Fruit fly (Drosophila melanogaster) whole organism, embryonic: ENCODE results near the gene D12.

ENCODE experiments used
- Awh ChIP-seq: fragments of 200-800 bp; sonication (Bioruptor generic); IDR thresholded peaks from 2 replicates; pipeline ENCODE4, ENCODE4 v1.3.6; 2022; ENCODE audit warnings: missing biosample characterization, missing genetic modification characterization
- CG1024 ChIP-seq: fragments of 200-800 bp; sonication (Bioruptor generic); IDR thresholded peaks from 2 replicates; pipeline ENCODE4 v1.3.6; 2022; ENCODE audit warnings: missing biosample characterization, missing genetic modification characterization
- CG11398 ChIP-seq: fragments of 200-800 bp; sonication (Bioruptor generic); optimal IDR thresholded peaks from 2 replicates; lab custom pipeline; 2016; ENCODE audit warnings: missing biosample characterization, missing genetic modification characterization
- CG12744 ChIP-seq: fragments of 200-800 bp; sonication (Bioruptor generic); optimal IDR thresholded peaks from 2 replicates; lab custom pipeline; 2016; ENCODE audit warnings: missing biosample characterization, missing genetic modification characterization
- CG13624 ChIP-seq: fragments of 200-800 bp; sonication (Bioruptor generic); optimal IDR thresholded peaks from 2 replicates; lab custom pipeline; 2016; ENCODE audit warnings: missing biosample characterization, missing genetic modification characterization
- CG13894 ChIP-seq: fragments of 200-800 bp; sonication (Bioruptor generic); optimal IDR thresholded peaks from 3 replicates; lab custom pipeline; 2018; ENCODE audit warnings: missing biosample characterization, mild to moderate bottlenecking, missing genetic modification characterization, moderate library complexity
- CG14050 ChIP-seq: fragments of 200-800 bp; sonication (Bioruptor generic); IDR thresholded peaks from 3 replicates; pipeline ENCODE4 v1.3.6; 2022; ENCODE audit warnings: missing biosample characterization, missing genetic modification characterization
- CG17385 ChIP-seq: fragments of 200-800 bp; sonication (Bioruptor generic); optimal IDR thresholded peaks from 3 replicates; lab custom pipeline; 2018; ENCODE audit warnings: missing biosample characterization, mild to moderate bottlenecking, missing genetic modification characterization
- CG17612 ChIP-seq: fragments of 200-800 bp; sonication (Bioruptor generic); IDR thresholded peaks from 2 replicates; pipeline ENCODE4 v1.3.6; 2022; ENCODE audit warnings: missing biosample characterization, missing genetic modification characterization
- CG17912 ChIP-seq: fragments of 200-800 bp; sonication (Bioruptor generic); optimal IDR thresholded peaks from 2 replicates; lab custom pipeline; 2018; ENCODE audit warnings: missing biosample characterization, mild to moderate bottlenecking, missing genetic modification characterization
- CG2678 ChIP-seq: fragments of 200-800 bp; sonication (Bioruptor generic); optimal IDR thresholded peaks from 3 replicates; lab custom pipeline; 2019; ENCODE audit warnings: missing biosample characterization, mild to moderate bottlenecking, missing genetic modification characterization, moderate library complexity
- CG2875 ChIP-seq: fragments of 200-800 bp; sonication (Bioruptor generic); optimal IDR thresholded peaks from 2 replicates; lab custom pipeline; 2017; ENCODE audit warnings: missing biosample characterization, mild to moderate bottlenecking, missing genetic modification characterization, missing genetic modification reagents
- CG30431 ChIP-seq: fragments of 200-800 bp; sonication (Bioruptor generic); optimal IDR thresholded peaks from 2 replicates; lab custom pipeline; 2017; ENCODE audit warnings: missing biosample characterization, missing genetic modification characterization
- CG31388 ChIP-seq: fragments of 200-800 bp; sonication (Bioruptor generic); optimal IDR thresholded peaks from 2 replicates; lab custom pipeline; 2016; ENCODE audit warnings: missing biosample characterization, missing genetic modification characterization
- CG32772 ChIP-seq: fragments of 200-800 bp; sonication (Bioruptor generic); IDR thresholded peaks from 2 replicates; pipeline ENCODE4 v1.3.6; 2022; ENCODE audit warnings: missing biosample characterization, missing genetic modification characterization
- CG4854 ChIP-seq: fragments of 200-800 bp; sonication (Bioruptor generic); optimal IDR thresholded peaks from 2 replicates; lab custom pipeline; 2016; ENCODE audit warnings: missing biosample characterization, missing genetic modification characterization, inconsistent platforms
- CG6272 ChIP-seq: fragments of 200-800 bp; sonication (Bioruptor generic); IDR thresholded peaks from 2 replicates; pipeline ENCODE4 v1.3.6; 2022; ENCODE audit warnings: missing biosample characterization, missing genetic modification characterization
- CG8388 ChIP-seq: fragments of 200-800 bp; sonication (Bioruptor generic); optimal IDR thresholded peaks from 2 replicates; lab custom pipeline; 2019; ENCODE audit warnings: missing biosample characterization, mild to moderate bottlenecking, missing genetic modification characterization, moderate library complexity
- CG8924 ChIP-seq: fragments of 200-800 bp; optimal IDR thresholded peaks from 3 replicates; lab custom pipeline; 2019; ENCODE audit warnings: missing biosample characterization, mild to moderate bottlenecking, missing genetic modification characterization, moderate library complexity
- CG9609 ChIP-seq: fragments of 200-800 bp; sonication (Bioruptor generic); optimal IDR thresholded peaks from 3 replicates; lab custom pipeline; 2016; ENCODE audit warnings: missing biosample characterization, missing genetic modification characterization
- CoRest ChIP-seq: fragments of 200-800 bp; sonication (Bioruptor generic); optimal IDR thresholded peaks from 3 replicates; lab custom pipeline; 2018; ENCODE audit warnings: missing biosample characterization, mild to moderate bottlenecking, missing genetic modification characterization, moderate library complexity
- E2f2 ChIP-seq: fragments of 200-800 bp; sonication (Bioruptor generic); IDR thresholded peaks from 2 replicates; pipeline ENCODE4 v1.3.6; 2022; ENCODE audit warnings: missing biosample characterization, missing genetic modification characterization
- Elba2 ChIP-seq: fragments of 200-800 bp; sonication (Bioruptor generic); optimal IDR thresholded peaks from 3 replicates; lab custom pipeline; 2016; ENCODE audit warnings: missing biosample characterization, missing genetic modification characterization
- Fer1 ChIP-seq: fragments of 200-800 bp; sonication (Bioruptor generic); optimal IDR thresholded peaks from 2 replicates; lab custom pipeline; 2017; ENCODE audit warnings: missing biosample characterization, mild to moderate bottlenecking, missing genetic modification characterization
- HLH54F ChIP-seq: fragments of 200-800 bp; sonication (Bioruptor generic); optimal IDR thresholded peaks from 3 replicates; lab custom pipeline; 2016; ENCODE audit warnings: missing biosample characterization, missing genetic modification characterization
- Lhr ChIP-seq: fragments of 200-800 bp; sonication (Bioruptor generic); optimal IDR thresholded peaks from 3 replicates; lab custom pipeline; 2017; ENCODE audit warnings: mild to moderate bottlenecking, missing biosample characterization, missing genetic modification reagents, missing genetic modification characterization
- Lim3 ChIP-seq: fragments of 200-800 bp; sonication (Bioruptor generic); IDR thresholded peaks from 2 replicates; pipeline ENCODE4 v1.3.6; 2022; ENCODE audit warnings: missing biosample characterization, missing genetic modification characterization
- MESR4 ChIP-seq: fragments of 200-800 bp; sonication (Bioruptor generic); optimal IDR thresholded peaks from 2 replicates; lab custom pipeline; 2018; ENCODE audit warnings: missing biosample characterization, mild to moderate bottlenecking, missing genetic modification characterization, moderate library complexity
- Scr ChIP-seq: fragments of 200-800 bp; sonication (Bioruptor generic); IDR thresholded peaks from 2 replicates; pipeline ENCODE4 v1.3.6; 2022; ENCODE audit warnings: missing biosample characterization, missing genetic modification characterization; ENCODE audit not compliant: partially characterized antibody
- Side ChIP-seq: fragments of 200-800 bp; sonication (Bioruptor generic); optimal IDR thresholded peaks from 2 replicates; lab custom pipeline; 2016; ENCODE audit warnings: missing biosample characterization, missing genetic modification characterization
- Six4 ChIP-seq: fragments of 200-800 bp; sonication (Bioruptor generic); optimal IDR thresholded peaks from 2 replicates; lab custom pipeline; 2016; ENCODE audit warnings: missing biosample characterization, missing genetic modification characterization
- Sry-β ChIP-seq: fragments of 200-800 bp; sonication (Bioruptor generic); optimal IDR thresholded peaks from 2 replicates; lab custom pipeline; 2018; ENCODE audit warnings: missing biosample characterization, mild to moderate bottlenecking, missing genetic modification characterization, moderate library complexity
- bbx ChIP-seq: fragments of 200-800 bp; sonication (Bioruptor generic); IDR thresholded peaks from 2 replicates; pipeline ENCODE4 v1.3.6; 2022; ENCODE audit warnings: missing biosample characterization, missing genetic modification characterization; ENCODE audit not compliant: partially characterized antibody
- cad ChIP-seq: fragments of >200 bp; optimal IDR thresholded peaks from 2 replicates; lab custom pipeline; 2017; ENCODE audit warnings: missing biosample characterization, missing genetic modification characterization
- cas ChIP-seq: fragments of 200-800 bp; sonication (Bioruptor generic); IDR thresholded peaks from 2 replicates; pipeline ENCODE4 v1.3.6; 2022; ENCODE audit warnings: missing biosample characterization, missing genetic modification characterization
- chm ChIP-seq: fragments of 200-800 bp; sonication (Bioruptor generic); IDR thresholded peaks from 2 replicates; pipeline ENCODE4 v1.3.6; 2022; ENCODE audit warnings: missing biosample characterization, missing genetic modification characterization
- dmrt99B ChIP-seq: fragments of 200-800 bp; sonication (Bioruptor generic); optimal IDR thresholded peaks from 2 replicates; lab custom pipeline; 2018; ENCODE audit warnings: missing biosample characterization, mild to moderate bottlenecking, missing genetic modification characterization, moderate library complexity
- fd96Cb ChIP-seq: fragments of 200-800 bp; sonication (Bioruptor generic); optimal IDR thresholded peaks from 2 replicates; lab custom pipeline; 2018; ENCODE audit warnings: missing biosample characterization, mild to moderate bottlenecking, missing genetic modification characterization, moderate library complexity
- gsb-n ChIP-seq: fragments of 200-800 bp; sonication (Bioruptor generic); optimal IDR thresholded peaks from 3 replicates; lab custom pipeline; 2018; ENCODE audit warnings: missing biosample characterization, mild to moderate bottlenecking, missing genetic modification characterization
- lmd ChIP-seq: fragments of 200-800 bp; sonication (Bioruptor generic); IDR thresholded peaks from 2 replicates; pipeline ENCODE4 v1.3.6; 2022; ENCODE audit warnings: missing biosample characterization, missing genetic modification characterization
- nerfin-1 ChIP-seq: fragments of 200-800 bp; sonication (Bioruptor generic); optimal IDR thresholded peaks from 3 replicates; lab custom pipeline; 2019; ENCODE audit warnings: missing biosample characterization, mild to moderate bottlenecking, missing genetic modification characterization, moderate library complexity
- nmo ChIP-seq: fragments of 200-800 bp; sonication (Bioruptor generic); optimal IDR thresholded peaks from 2 replicates; lab custom pipeline; 2018; ENCODE audit warnings: missing biosample characterization, mild to moderate bottlenecking, missing genetic modification characterization, moderate library complexity
- pnt ChIP-seq: fragments of 200-800 bp; sonication (Bioruptor generic); optimal IDR thresholded peaks from 3 replicates; lab custom pipeline; 2016; ENCODE audit warnings: missing biosample characterization, missing genetic modification characterization
- sens-2 ChIP-seq: fragments of 200-800 bp; sonication (Bioruptor generic); IDR thresholded peaks from 2 replicates; pipeline ENCODE4 v1.3.6; 2022; ENCODE audit warnings: missing biosample characterization, missing genetic modification characterization
- shn ChIP-seq: fragments of 200-800 bp; sonication (Bioruptor generic); optimal IDR thresholded peaks from 3 replicates; lab custom pipeline; 2016; ENCODE audit warnings: missing biosample characterization, missing genetic modification characterization
- slbo ChIP-seq: fragments of 200-800 bp; sonication (Bioruptor generic); IDR thresholded peaks from 2 replicates; pipeline ENCODE4 v1.3.6; 2022; ENCODE audit warnings: missing biosample characterization, missing genetic modification characterization
- zen2 ChIP-seq: fragments of 200-800 bp; sonication (Bioruptor generic); IDR thresholded peaks from 3 replicates; pipeline ENCODE4 v1.3.6; 2022; ENCODE audit warnings: missing biosample characterization, missing genetic modification characterization; ENCODE audit not compliant: partially characterized antibody
- zfh2 ChIP-seq: fragments of 200-800 bp; sonication (Bioruptor generic); optimal IDR thresholded peaks from 2 replicates; lab custom pipeline; 2016; ENCODE audit warnings: missing biosample characterization, missing genetic modification characterization

Gene D12

DNA sequence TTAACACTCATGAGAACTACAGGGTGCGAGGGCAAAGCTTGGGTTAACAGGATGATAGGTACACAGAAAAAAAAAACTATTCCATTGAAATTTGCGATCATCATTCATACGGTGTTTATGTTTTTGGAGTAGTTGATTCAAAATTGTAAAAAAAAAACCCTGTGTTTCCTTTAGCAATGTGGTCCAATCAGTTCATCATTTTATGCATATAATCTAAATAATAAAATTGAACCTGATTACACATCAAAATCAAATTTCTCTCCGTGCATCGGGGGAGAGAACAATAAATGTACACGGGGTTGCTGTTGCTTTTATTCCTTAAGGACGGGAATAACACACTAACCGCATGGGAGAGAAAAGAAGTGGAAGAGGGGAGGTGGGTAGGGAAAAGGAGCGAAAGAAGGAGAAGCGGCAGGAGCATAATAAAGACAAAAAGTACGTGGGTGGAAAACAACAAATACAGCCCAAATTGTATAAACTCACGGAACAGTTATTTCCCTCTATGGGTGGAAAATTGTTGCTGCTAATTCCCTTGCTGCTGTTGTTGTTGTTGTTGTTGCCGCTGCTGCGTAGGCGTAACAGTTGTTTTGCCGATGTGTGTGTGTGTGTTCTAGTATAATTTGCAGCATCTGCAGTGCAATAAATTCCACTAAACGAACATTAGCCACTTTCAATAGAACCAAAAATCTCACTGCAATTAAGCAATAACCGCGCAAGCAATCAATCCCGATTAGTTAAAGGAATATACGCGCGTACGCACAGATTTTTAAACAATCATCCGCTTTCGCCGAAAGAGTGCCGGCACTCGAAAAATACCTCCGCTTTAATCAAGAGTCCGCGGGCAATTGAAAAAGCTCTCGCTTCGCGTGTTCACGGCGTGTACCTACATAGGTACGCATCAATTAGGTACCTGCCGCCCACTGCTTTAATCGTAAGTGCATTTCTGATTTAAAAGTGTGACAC lies 26.3 kb upstream of the D12 start, which contains the start of gene Agpat2 (continued):
- peak; percentile 12 for TF ChIP-seq MESR4 (GFP tag; lab: Kevin White, UChicago)
- TF ChIP-seq CG14050 (GFP tag; lab: Robert Waterston, UW), result peak; percentile 74
- TF ChIP-seq sens-2 (GFP tag; lab: Robert Waterston, UW), result peak; percentile 74
- TF ChIP-seq zfh2 (GFP tag; lab: Kevin White, UChicago), result peak; percentile 60
- peak; percentile 56 for TF ChIP-seq CG4854
- peak; percentile 45 for TF ChIP-seq CG6272 (GFP tag; lab: Robert Waterston, UW)
- TF ChIP-seq CG17385 (GFP tag; lab: Kevin White, UChicago), result peak; percentile 79
- TF ChIP-seq Lim3 (GFP tag; lab: Robert Waterston, UW), result no peak
- TF ChIP-seq Side (GFP tag; lab: Kevin White, UChicago), result peak; percentile 81
- peak; percentile 65 for TF ChIP-seq chm (GFP tag; lab: Robert Waterston, UW)
- TF ChIP-seq CG8388 (GFP tag; lab: Kevin White, UChicago), result peak; percentile 87
- TF ChIP-seq CG32772, result peak; percentile 61
- TF ChIP-seq Elba2 (GFP tag; lab: Kevin White, UChicago), result no peak
- peak; percentile 83 for TF ChIP-seq pnt
- peak; percentile 74 for TF ChIP-seq cas (GFP tag; lab: Robert Waterston, UW)
- TF ChIP-seq CG11398 (GFP tag; lab: Kevin White, UChicago), result peak; percentile 49
- peak; percentile 51; the same call in 1 of the 2 replicates for TF ChIP-seq Awh (GFP tag; lab: Robert Waterston, UW)
- peak; percentile 92 for TF ChIP-seq CG2678
- no peak for TF ChIP-seq CG17912 (GFP tag; lab: Kevin White, UChicago)
- peak; percentile 86 for TF ChIP-seq fd96Cb
- peak; percentile 29 for TF ChIP-seq CG31388 (GFP tag; lab: Kevin White, UChicago)
- TF ChIP-seq CG17612 (GFP tag; lab: Robert Waterston, UW), result no peak; the same call in 1 of the 2 replicates
- no peak for TF ChIP-seq Scr (GFP tag; lab: Robert Waterston, UW)
- TF ChIP-seq cad (GFP tag; lab: Kevin White, UChicago), result no peak
- no peak for TF ChIP-seq bbx
- peak; percentile 79 for TF ChIP-seq Six4
- peak; percentile 90 for TF ChIP-seq Fer1 (GFP tag; lab: Kevin White, UChicago)
- peak; percentile 74 for TF ChIP-seq CG30431 (GFP tag; lab: Kevin White, UChicago)
- TF ChIP-seq lmd (GFP tag; lab: Robert Waterston, UW), result peak; percentile 83
- TF ChIP-seq CG12744, result peak; percentile 67
- TF ChIP-seq CoRest (tag; lab: Kevin White, UChicago), result peak; percentile 87
- TF ChIP-seq CG13624 (GFP tag; lab: Kevin White, UChicago), result peak; percentile 82
- TF ChIP-seq dmrt99B (tag; lab: Kevin White, UChicago), result peak; percentile 93
- TF ChIP-seq zen2 (GFP tag; lab: Robert Waterston, UW), result no peak
- peak; percentile 87 for TF ChIP-seq nmo
- TF ChIP-seq Sry-β (GFP tag; lab: Kevin White, UChicago), result peak; percentile 23
- peak; percentile 29 for TF ChIP-seq Lhr (GFP tag; lab: Kevin White, UChicago)
- TF ChIP-seq slbo, result peak; percentile 82
- TF ChIP-seq CG1024, result peak; percentile 51; the same call in 1 of the 2 replicates
- TF ChIP-seq gsb-n (tag; lab: Kevin White, UChicago), result peak; percentile 86
- peak; percentile 76 for TF ChIP-seq HLH54F (GFP tag; lab: Kevin White, UChicago)
- peak; percentile 56 for TF ChIP-seq CG2875 (GFP tag; lab: Kevin White, UChicago)
- TF ChIP-seq CG13894 (tag; lab: Kevin White, UChicago), result peak; percentile 78
- peak; percentile 84 for TF ChIP-seq CG8924 (tag; lab: Kevin White, UChicago)
- TF ChIP-seq nerfin-1 (tag; lab: Kevin White, UChicago), result peak; percentile 38
- peak; percentile 76 for TF ChIP-seq CG9609 (GFP tag; lab: Kevin White, UChicago)
- TF ChIP-seq E2f2 (GFP tag; lab: Robert Waterston, UW), result peak; percentile 31; the same call in 1 of the 2 replicates
- peak; percentile 76 for TF ChIP-seq shn (GFP tag; lab: Kevin White, UChicago)
